In the genomic region with DNA sequence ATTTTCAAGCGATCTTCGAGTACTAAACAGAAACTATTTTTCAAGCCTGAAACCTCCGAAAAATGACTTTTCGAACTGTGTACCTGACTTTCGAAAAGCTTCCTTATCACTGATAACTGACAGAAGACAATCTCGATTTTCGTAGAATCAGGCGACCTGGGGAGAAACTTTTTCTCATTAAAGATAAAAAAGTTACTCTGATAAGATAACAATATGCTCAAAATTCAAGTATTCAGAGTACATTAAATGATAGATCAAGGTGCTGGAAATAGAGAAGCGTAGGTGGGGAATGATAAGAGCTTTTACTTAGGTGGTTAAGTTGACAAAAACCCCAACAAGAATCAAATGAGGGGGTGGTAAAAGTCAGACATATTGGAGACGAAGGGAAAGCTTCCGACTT, we compare ENCODE assay signal across 3 worm cellular contexts.
TF ChIP-seq lines count a peak whose summit lies in the region.

A gene (minus strand): TSS at position 156 of the 400 bp plus-strand sequence.

TF ChIP-seq in whole organism, L2 larva, 48 proteins besides CTCF, POLR2A, EP300 and RAD21 (continued from another document):
- TF ChIP-seq unc-39 (tag; optimal IDR thresholded peaks at IDR 0.05; lab: Kevin White, UChicago) (no peak), unc-55 (GFP tag; optimal IDR thresholded peaks at IDR 0.05; lab: Kevin White, UChicago) (no peak), fos-1 (tag; optimal IDR thresholded peaks at IDR 0.05; lab: Kevin White, UChicago) (peak; percentile 90), ama-1 (optimal IDR thresholded peaks at IDR 0.05; lab: Kevin White, UChicago) (no peak), ceh-16 (tag; optimal IDR thresholded peaks at IDR 0.05; lab: Kevin White, UChicago) (no peak), F13H6.1 (tag; optimal IDR thresholded peaks at IDR 0.05; lab: Kevin White, UChicago) (no peak), peb-1 (tag; optimal IDR thresholded peaks at IDR 0.05; lab: Kevin White, UChicago) (no peak), lin-11 (tag; optimal IDR thresholded peaks at IDR 0.05; lab: Kevin White, UChicago) (no peak), egl-27 (tag; optimal IDR thresholded peaks at IDR 0.05; lab: Kevin White, UChicago) (peak; percentile 57), nhr-6 (tag; optimal IDR thresholded peaks at IDR 0.05; lab: Kevin White, UChicago) (no peak), nhr-12 (tag; optimal IDR thresholded peaks at IDR 0.05; lab: Kevin White, UChicago) (no peak), C34F6.9 (tag; optimal IDR thresholded peaks at IDR 0.05; lab: Kevin White, UChicago) (no peak), nhr-25 (tag; optimal IDR thresholded peaks at IDR 0.05; lab: Kevin White, UChicago) (no peak), lsy-2 (tag; optimal IDR thresholded peaks at IDR 0.05; lab: Kevin White, UChicago) (no peak), Y55F3AM.14 (GFP tag; optimal IDR thresholded peaks at IDR 0.05; lab: Kevin White, UChicago) (no peak), ztf-4 (tag; optimal IDR thresholded peaks at IDR 0.05; lab: Kevin White, UChicago) (no peak), nhr-77 (tag; optimal IDR thresholded peaks at IDR 0.05; lab: Kevin White, UChicago) (no peak), alr-1 (tag; optimal IDR thresholded peaks at IDR 0.05; lab: Kevin White, UChicago) (no peak), nhr-21 (tag; optimal IDR thresholded peaks at IDR 0.05; lab: Kevin White, UChicago) (no peak), snpc-4 (tag; optimal IDR thresholded peaks at IDR 0.05; lab: Kevin White, UChicago) (no peak), dmd-4 (tag; optimal IDR thresholded peaks at IDR 0.05; lab: Kevin White, UChicago) (no peak), aly-2 (tag; optimal IDR thresholded peaks at IDR 0.05; lab: Kevin White, UChicago) (no peak), mab-5 (tag; optimal IDR thresholded peaks at IDR 0.05; lab: Kevin White, UChicago) (no peak), nhr-129 (tag; optimal IDR thresholded peaks at IDR 0.05; lab: Kevin White, UChicago) (no peak), R02D3.7 (tag; optimal IDR thresholded peaks at IDR 0.05; lab: Kevin White, UChicago) (no peak), ztf-11 (tag; optimal IDR thresholded peaks at IDR 0.05; lab: Kevin White, UChicago) (no peak), elt-1 (tag; optimal IDR thresholded peaks at IDR 0.05; lab: Kevin White, UChicago) (no peak), lin-39 (tag; optimal IDR thresholded peaks at IDR 0.05; lab: Kevin White, UChicago) (no peak), skn-1 (tag; optimal IDR thresholded peaks at IDR 0.05; lab: Kevin White, UChicago) (no peak), mbf-1 (tag; optimal IDR thresholded peaks at IDR 0.05; lab: Kevin White, UChicago) (no peak), blmp-1 (tag; optimal IDR thresholded peaks at IDR 0.05; lab: Kevin White, UChicago; ENCODE audit: insufficient read depth) (no peak), ztf-1 (GFP tag; conservative IDR thresholded peaks at IDR 0.05; lab: Robert Waterston, UW) (no peak), nhr-11 (tag; optimal IDR thresholded peaks at IDR 0.05; lab: Kevin White, UChicago) (no peak)

TF ChIP-seq in whole organism, L3 larva, 47 proteins besides CTCF, POLR2A, EP300 and RAD21 (continued from another document):
- TF ChIP-seq unc-39 (tag; optimal IDR thresholded peaks at IDR 0.05; lab: Kevin White, UChicago): no peak

TF ChIP-seq in whole organism, L4 larva, 104 proteins besides CTCF, POLR2A, EP300 and RAD21 (continued from another document):
- TF ChIP-seq lin-38 (GFP tag; IDR thresholded peaks at IDR 0.05; lab: Robert Waterston, UW): no peak
- no peak for TF ChIP-seq ZK337.2 (GFP tag; IDR thresholded peaks at IDR 0.05; lab: Robert Waterston, UW)
- TF ChIP-seq lsy-2 (tag; optimal IDR thresholded peaks at IDR 0.05; lab: Kevin White, UChicago): peak in 1 of 2 experiments; percentile 1
- no peak for TF ChIP-seq unc-39 (tag; optimal IDR thresholded peaks at IDR 0.05; lab: Kevin White, UChicago)
- TF ChIP-seq ceh-44 (GFP tag; IDR thresholded peaks at IDR 0.05; lab: Robert Waterston, UW): no peak
- TF ChIP-seq nhr-28 (tag; optimal IDR thresholded peaks at IDR 0.05; lab: Kevin White, UChicago): peak; percentile 29
- TF ChIP-seq Y75B8A.6 (GFP tag; IDR thresholded peaks at IDR 0.05; lab: Robert Waterston, UW): no peak
- no peak for TF ChIP-seq set-16 (GFP tag; IDR thresholded peaks at IDR 0.05; lab: Robert Waterston, UW)
- TF ChIP-seq Y5F2A.4 (GFP tag; optimal IDR thresholded peaks at IDR 0.05; lab: Kevin White, UChicago): no peak
- TF ChIP-seq nhr-48 (tag; optimal IDR thresholded peaks at IDR 0.05; lab: Kevin White, UChicago): peak; percentile 9
- no peak for TF ChIP-seq duxl-1 (tag; optimal IDR thresholded peaks at IDR 0.05; lab: Kevin White, UChicago; ENCODE audit: poor library complexity)
- no peak for TF ChIP-seq hif-1 (tag; optimal IDR thresholded peaks at IDR 0.05; lab: Kevin White, UChicago)
- TF ChIP-seq egl-43 (GFP tag; IDR thresholded peaks at IDR 0.05; lab: Robert Waterston, UW): no peak
- TF ChIP-seq madf-9 (GFP tag; conservative IDR thresholded peaks at IDR 0.05; lab: Robert Waterston, UW): no peak
- no peak for TF ChIP-seq lir-3 (tag; optimal IDR thresholded peaks at IDR 0.05; lab: Kevin White, UChicago)
- no peak for TF ChIP-seq ceh-28 (tag; optimal IDR thresholded peaks at IDR 0.05; lab: Kevin White, UChicago)
- TF ChIP-seq daf-16 (GFP tag; optimal IDR thresholded peaks at IDR 0.05; lab: Kevin White, UChicago): no peak
- TF ChIP-seq daf-16 (tag; optimal IDR thresholded peaks at IDR 0.05; lab: Kevin White, UChicago): peak; percentile 64
- TF ChIP-seq unc-130 (GFP tag; optimal IDR thresholded peaks at IDR 0.05; lab: Kevin White, UChicago): no peak
- TF ChIP-seq lin-39 (tag; optimal IDR thresholded peaks at IDR 0.05; lab: Kevin White, UChicago): no peak
- TF ChIP-seq pqm-1 (tag; optimal IDR thresholded peaks at IDR 0.05; lab: Kevin White, UChicago): peak; percentile 81
- TF ChIP-seq mdl-1 (tag; optimal IDR thresholded peaks at IDR 0.05; lab: Kevin White, UChicago): no peak
- TF ChIP-seq dmd-9 (GFP tag; IDR thresholded peaks at IDR 0.05; lab: Robert Waterston, UW): no peak
- no peak for TF ChIP-seq arid-1 (GFP tag; conservative IDR thresholded peaks at IDR 0.05; lab: Robert Waterston, UW)
- no peak for TF ChIP-seq egl-27 (tag; optimal IDR thresholded peaks at IDR 0.05; lab: Kevin White, UChicago)
- no peak for TF ChIP-seq ceh-82 (tag; optimal IDR thresholded peaks at IDR 0.05; lab: Kevin White, UChicago)
- no peak for TF ChIP-seq ztf-11 (tag; optimal IDR thresholded peaks at IDR 0.05; lab: Kevin White, UChicago)
- TF ChIP-seq hlh-11 (tag; optimal IDR thresholded peaks at IDR 0.05; lab: Kevin White, UChicago): peak; percentile 82
- no peak for TF ChIP-seq spr-1 (tag; optimal IDR thresholded peaks at IDR 0.05; lab: Kevin White, UChicago)
- no peak for TF ChIP-seq mep-1 (tag; optimal IDR thresholded peaks at IDR 0.05; lab: Kevin White, UChicago)
- TF ChIP-seq tag-97 (GFP tag; IDR thresholded peaks at IDR 0.05; lab: Robert Waterston, UW): no peak
- TF ChIP-seq lim-7 (GFP tag; IDR thresholded peaks at IDR 0.05; lab: Robert Waterston, UW): no peak
- TF ChIP-seq tra-1 (GFP tag; IDR thresholded peaks at IDR 0.05; lab: Robert Waterston, UW): peak; percentile 85; the same call in 1 of the 2 replicates
- no peak for TF ChIP-seq saeg-2 (GFP tag; IDR thresholded peaks at IDR 0.05; lab: Robert Waterston, UW)
- no peak for TF ChIP-seq ceh-62 (tag; optimal IDR thresholded peaks at IDR 0.05; lab: Kevin White, UChicago)
- TF ChIP-seq nhr-77 (tag; optimal IDR thresholded peaks at IDR 0.05; lab: Kevin White, UChicago): no peak
- TF ChIP-seq snpc-4 (tag; optimal IDR thresholded peaks at IDR 0.05; lab: Kevin White, UChicago): no peak
- peak; percentile 10 for TF ChIP-seq nhr-102 (tag; optimal IDR thresholded peaks at IDR 0.05; lab: Kevin White, UChicago)
- no peak for TF ChIP-seq gei-8 (GFP tag; optimal IDR thresholded peaks at IDR 0.05; lab: Kevin White, UChicago)
- no peak for TF ChIP-seq zip-11 (GFP tag; IDR thresholded peaks at IDR 0.05; lab: Robert Waterston, UW)
- TF ChIP-seq mxl-3 (GFP tag; optimal IDR thresholded peaks at IDR 0.05; lab: Kevin White, UChicago): no peak
- TF ChIP-seq R02D3.7 (tag; optimal IDR thresholded peaks at IDR 0.05; lab: Kevin White, UChicago): no peak
- no peak for TF ChIP-seq nhr-6 (tag; optimal IDR thresholded peaks at IDR 0.05; lab: Kevin White, UChicago)
- no peak for TF ChIP-seq lin-13 (GFP tag; optimal IDR thresholded peaks at IDR 0.05; lab: Kevin White, UChicago)
- TF ChIP-seq php-3 (GFP tag; IDR thresholded peaks at IDR 0.05; lab: Robert Waterston, UW): peak; percentile 72; the same call in 1 of the 2 replicates
- no peak for TF ChIP-seq pha-4 (GFP tag; IDR thresholded peaks at IDR 0.05; lab: Robert Waterston, UW)
- TF ChIP-seq pha-4 (tag; optimal IDR thresholded peaks at IDR 0.05; lab: Kevin White, UChicago): no peak
- no peak for TF ChIP-seq lin-15B (tag; optimal IDR thresholded peaks at IDR 0.05; lab: Kevin White, UChicago)
- TF ChIP-seq dve-1 (tag; optimal IDR thresholded peaks at IDR 0.05; lab: Kevin White, UChicago; ENCODE audit: insufficient read depth): peak; percentile 85
- TF ChIP-seq Y105C5A.15 (GFP tag; IDR thresholded peaks at IDR 0.05; lab: Robert Waterston, UW): no peak
- no peak for TF ChIP-seq T20F7.1 (GFP tag; optimal IDR thresholded peaks at IDR 0.05; lab: Kevin White, UChicago)
- TF ChIP-seq ces-1 (GFP tag; optimal IDR thresholded peaks at IDR 0.05; lab: Kevin White, UChicago): no peak
